Fruit fly (Drosophila melanogaster) whole organism, embryonic: ENCODE measurements around the gene Sap130.

ENCODE experiments used
- Blimp-1 ChIP-seq: fragments of 200-800 bp; sonication (Bioruptor generic); optimal IDR thresholded peaks from 3 replicates; lab custom pipeline; 2018; ENCODE audit warnings: missing biosample characterization, missing genetic modification characterization, mild to moderate bottlenecking, moderate library complexity, missing genetic modification reagents
- CG10209 ChIP-seq: fragments of 200-800 bp; sonication (Bioruptor generic); optimal IDR thresholded peaks from 3 replicates; lab custom pipeline; 2017; ENCODE audit warnings: missing biosample characterization, mild to moderate bottlenecking, missing genetic modification characterization, missing genetic modification reagents
- CG1233 ChIP-seq: fragments of 200-800 bp; sonication (Bioruptor generic); optimal IDR thresholded peaks from 4 replicates; lab custom pipeline; 2018; ENCODE audit warnings: missing biosample characterization, mild to moderate bottlenecking, missing genetic modification characterization
- CG12391 ChIP-seq: fragments of 200-800 bp; sonication (Bioruptor generic); optimal IDR thresholded peaks from 3 replicates; lab custom pipeline; 2018; ENCODE audit warnings: missing biosample characterization, mild to moderate bottlenecking, missing genetic modification characterization, moderate library complexity
- CG12769 ChIP-seq: fragments of 200-800 bp; sonication (Bioruptor generic); optimal IDR thresholded peaks from 2 replicates; lab custom pipeline; 2019; ENCODE audit warnings: missing biosample characterization, mild to moderate bottlenecking, missing genetic modification characterization, moderate library complexity
- CG14667 ChIP-seq: fragments of 200-800 bp; sonication (Bioruptor generic); IDR thresholded peaks from 2 replicates; pipeline ENCODE4 v1.3.6; 2022; ENCODE audit warnings: missing biosample characterization, missing genetic modification characterization
- CG15269 ChIP-seq: fragments of 200-800 bp; sonication (Bioruptor generic); optimal IDR thresholded peaks from 2 replicates; lab custom pipeline; 2018; ENCODE audit warnings: missing biosample characterization, mild to moderate bottlenecking, missing genetic modification characterization, moderate library complexity
- CG1529 ChIP-seq: fragments of 200-800 bp; sonication (Bioruptor generic); optimal IDR thresholded peaks from 3 replicates; lab custom pipeline; 2018; ENCODE audit warnings: missing biosample characterization, missing genetic modification characterization
- CG15601 ChIP-seq: fragments of 200-800 bp; sonication (Bioruptor generic); optimal IDR thresholded peaks from 3 replicates; lab custom pipeline; 2019; ENCODE audit warnings: missing biosample characterization, mild to moderate bottlenecking, missing genetic modification characterization, moderate library complexity
- CG17328 ChIP-seq: fragments of 200-800 bp; sonication (Bioruptor generic); IDR thresholded peaks from 2 replicates; pipeline ENCODE4 v1.3.6; 2022; ENCODE audit warnings: missing biosample characterization, missing genetic modification characterization
- CG17568 ChIP-seq: fragments of 200-800 bp; sonication (Bioruptor generic); optimal IDR thresholded peaks from 2 replicates; lab custom pipeline; 2018; ENCODE audit warnings: missing biosample characterization, mild to moderate bottlenecking, missing genetic modification characterization, moderate library complexity
- CG2202 ChIP-seq: fragments of 200-800 bp; sonication (Bioruptor generic); optimal IDR thresholded peaks from 2 replicates; lab custom pipeline; 2018; ENCODE audit warnings: missing biosample characterization, mild to moderate bottlenecking, missing genetic modification characterization
- CG2875 ChIP-seq: fragments of 200-800 bp; sonication (Bioruptor generic); optimal IDR thresholded peaks from 2 replicates; lab custom pipeline; 2017; ENCODE audit warnings: missing biosample characterization, mild to moderate bottlenecking, missing genetic modification characterization, missing genetic modification reagents
- CG32767 ChIP-seq: fragments of 200-800 bp; sonication (Bioruptor generic); IDR thresholded peaks from 2 replicates; pipeline ENCODE4 v1.3.6; 2022; ENCODE audit warnings: missing biosample characterization, missing genetic modification characterization
- CG43689 ChIP-seq: fragments of 200-800 bp; sonication (Bioruptor generic); IDR thresholded peaks from 2 replicates; pipeline ENCODE4 v1.3.6; 2022; ENCODE audit warnings: missing biosample characterization, missing genetic modification characterization
- CG6689 ChIP-seq: fragments of 200-800 bp; sonication (Bioruptor generic); IDR thresholded peaks from 2 replicates; pipeline ENCODE4 v1.3.6; 2022; ENCODE audit warnings: missing biosample characterization, missing genetic modification characterization
- CG8290 ChIP-seq, 3 experiments: fragments of 200-800 bp; sonication (Bioruptor generic); optimal IDR thresholded peaks; 2 replicates each; lab custom pipeline; 2016 to 2019; ENCODE audit warnings: missing biosample characterization in 3 of 3, missing genetic modification characterization in 3 of 3, mild to moderate bottlenecking in 2 of 3, moderate library complexity in 1 of 3
- Gsc ChIP-seq: fragments of 200-800 bp; sonication (Bioruptor generic); IDR thresholded peaks from 2 replicates; pipeline ENCODE4 v1.3.6; 2022; ENCODE audit warnings: missing biosample characterization, missing genetic modification characterization
- Hr51 ChIP-seq, 2 experiments: fragments of 200-800 bp; sonication (Bioruptor generic); optimal IDR thresholded peaks; 2 replicates in 1 of 2; 3 replicates in 1 of 2; lab custom pipeline; 2016 to 2018; ENCODE audit warnings: missing biosample characterization in 2 of 2, missing genetic modification characterization in 2 of 2, mild to moderate bottlenecking in 1 of 2, moderate library complexity in 1 of 2
- Hr78 ChIP-seq, 2 experiments: fragments of 200-800 bp in 1 of 2; fragments of >200 bp in 1 of 2; sonication (Bioruptor generic) in 1 of 2; optimal IDR thresholded peaks; 2 replicates each; lab custom pipeline; 2017 to 2019; ENCODE audit warnings: missing biosample characterization in 2 of 2, missing genetic modification characterization in 2 of 2, mild to moderate bottlenecking in 1 of 2, moderate library complexity in 1 of 2
- Med ChIP-seq: fragments of 200-800 bp; sonication (Bioruptor generic); peaks from one replicate; lab custom pipeline; 2016; ENCODE audit warnings: missing biosample characterization, missing genetic modification characterization, mild to moderate bottlenecking, inconsistent platforms, moderate library complexity
- Neu2 ChIP-seq: fragments of 200-800 bp; sonication (Bioruptor generic); optimal IDR thresholded peaks from 3 replicates; lab custom pipeline; 2016; ENCODE audit warnings: missing biosample characterization, missing genetic modification characterization, borderline replicate concordance
- Nf-YB ChIP-seq: fragments of 200-800 bp; sonication (Bioruptor generic); optimal IDR thresholded peaks from 3 replicates; lab custom pipeline; 2019; ENCODE audit warnings: missing biosample characterization, mild to moderate bottlenecking, missing genetic modification characterization, moderate library complexity
- Oli ChIP-seq: fragments of 200-800 bp; sonication (Bioruptor generic); optimal IDR thresholded peaks from 2 replicates; lab custom pipeline; 2018; ENCODE audit warnings: missing biosample characterization, mild to moderate bottlenecking, missing genetic modification characterization, moderate library complexity
- PHDP ChIP-seq: fragments of 200-800 bp; sonication (Bioruptor generic); optimal IDR thresholded peaks from 3 replicates; lab custom pipeline; 2018; ENCODE audit warnings: missing biosample characterization, mild to moderate bottlenecking, missing genetic modification characterization, moderate library complexity
- Stat92E ChIP-seq, 3 experiments: fragments of >200 bp in 2 of 3; fragments of 200-800 bp in 1 of 3; sonication (Bioruptor generic) in 1 of 3; optimal IDR thresholded peaks; 2 replicates each; lab custom pipeline; 2017 to 2019; ENCODE audit warnings: missing biosample characterization in 3 of 3, missing genetic modification characterization in 3 of 3, mild to moderate bottlenecking in 1 of 3, moderate library complexity in 1 of 3
- Xrp1 ChIP-seq: fragments of 200-800 bp; sonication (Bioruptor generic); IDR thresholded peaks from 2 replicates; pipeline ENCODE4 v1.3.6; 2022; ENCODE audit warnings: missing biosample characterization, missing genetic modification characterization
- amos ChIP-seq: fragments of 200-800 bp; sonication (Bioruptor generic); IDR thresholded peaks from 2 replicates; pipeline ENCODE4 v1.3.6; 2022; ENCODE audit warnings: missing biosample characterization, missing genetic modification characterization; ENCODE audit not compliant: partially characterized antibody
- bab2 ChIP-seq: fragments of 200-800 bp; sonication (Bioruptor generic); optimal IDR thresholded peaks from 2 replicates; lab custom pipeline; 2016; ENCODE audit warnings: missing biosample characterization, missing genetic modification characterization
- bsh ChIP-seq, 2 experiments: fragments of 200-800 bp; sonication (Bioruptor generic); optimal IDR thresholded peaks; 2 replicates each; lab custom pipeline; 2017 to 2018; ENCODE audit warnings: mild to moderate bottlenecking in 2 of 2, missing biosample characterization in 2 of 2, missing genetic modification characterization in 2 of 2, moderate library complexity in 1 of 2
- fd3F ChIP-seq: fragments of 200-800 bp; sonication (Bioruptor generic); optimal IDR thresholded peaks from 2 replicates; lab custom pipeline; 2018; ENCODE audit warnings: missing biosample characterization, mild to moderate bottlenecking, missing genetic modification characterization, moderate library complexity
- fd96Cb ChIP-seq: fragments of 200-800 bp; sonication (Bioruptor generic); optimal IDR thresholded peaks from 2 replicates; lab custom pipeline; 2018; ENCODE audit warnings: missing biosample characterization, mild to moderate bottlenecking, missing genetic modification characterization, moderate library complexity
- grau ChIP-seq: fragments of 200-800 bp; optimal IDR thresholded peaks from 3 replicates; lab custom pipeline; 2019; ENCODE audit warnings: missing biosample characterization, mild to moderate bottlenecking, missing genetic modification characterization, moderate library complexity
- gsb-n ChIP-seq: fragments of 200-800 bp; sonication (Bioruptor generic); optimal IDR thresholded peaks from 3 replicates; lab custom pipeline; 2018; ENCODE audit warnings: missing biosample characterization, mild to moderate bottlenecking, missing genetic modification characterization
- jigr1 ChIP-seq: fragments of 200-800 bp; sonication (Bioruptor generic); IDR thresholded peaks from 3 replicates; pipeline ENCODE4 v1.3.6; 2022; ENCODE audit warnings: missing biosample characterization, missing genetic modification characterization
- jing ChIP-seq: fragments of 200-800 bp; sonication (Bioruptor generic); optimal IDR thresholded peaks from 2 replicates; lab custom pipeline; 2018; ENCODE audit warnings: missing biosample characterization, mild to moderate bottlenecking, missing genetic modification characterization
- mirr ChIP-seq: fragments of 200-800 bp; sonication (Bioruptor generic); optimal IDR thresholded peaks from 3 replicates; lab custom pipeline; 2018; ENCODE audit warnings: missing biosample characterization, mild to moderate bottlenecking, missing genetic modification characterization
- odd ChIP-seq: fragments of 200-800 bp; sonication (Bioruptor generic); optimal IDR thresholded peaks from 2 replicates; lab custom pipeline; 2017; ENCODE audit warnings: missing biosample characterization, mild to moderate bottlenecking, missing genetic modification characterization
- pho ChIP-seq: fragments of 200-800 bp; sonication (Bioruptor generic); optimal IDR thresholded peaks from 2 replicates; lab custom pipeline; 2016; ENCODE audit warnings: missing biosample characterization, missing genetic modification characterization
- sd ChIP-seq: fragments of 200-800 bp; sonication (Bioruptor generic); optimal IDR thresholded peaks from 3 replicates; lab custom pipeline; 2018; ENCODE audit warnings: missing biosample characterization, mild to moderate bottlenecking, missing genetic modification characterization, moderate library complexity
- vvl ChIP-seq: fragments of 200-800 bp; sonication (Bioruptor generic); IDR thresholded peaks from 2 replicates; pipeline ENCODE4 v1.3.6; 2022; ENCODE audit warnings: missing biosample characterization, missing genetic modification characterization

Sap130 gene

DNA sequence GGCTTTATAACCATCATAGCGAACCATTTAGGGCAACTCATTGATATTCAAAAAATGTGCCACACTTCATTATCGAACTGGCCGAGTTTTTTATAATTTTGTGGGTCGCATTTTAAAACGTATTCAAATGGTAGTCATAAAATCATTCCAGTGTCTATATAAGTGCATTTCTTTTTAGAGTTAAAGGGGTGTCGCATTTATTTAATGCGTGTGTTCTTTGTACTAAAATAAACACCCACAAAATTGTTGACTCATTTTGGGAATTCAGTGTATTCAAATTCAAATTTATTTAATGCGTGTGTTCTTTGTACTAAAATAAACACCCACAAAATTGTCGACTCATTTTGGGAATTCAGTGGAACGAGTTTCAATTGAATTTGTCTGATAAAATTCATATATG lies 24.7 kb downstream of the Sap130 start:
- TF ChIP-seq CG2202 (tag; lab: Kevin White, UChicago) (peak; percentile 4), sd (tag; lab: Kevin White, UChicago) (peak; percentile 72), CG15601 (peak; percentile 26), fd96Cb (tag; lab: Kevin White, UChicago) (no peak), Hr51 (GFP tag; optimal IDR thresholded peaks at IDR 0.05; lab: Kevin White, UChicago) (no peak), gsb-n (tag; lab: Kevin White, UChicago) (no peak), CG1233 (peak; percentile 17), CG12769 (tag; lab: Kevin White, UChicago) (peak; percentile 16), CG2875 (GFP tag; lab: Kevin White, UChicago) (peak; percentile 10), Blimp-1 (GFP tag; lab: Kevin White, UChicago) (no peak), PHDP (tag; lab: Kevin White, UChicago) (peak; percentile 48), CG14667 (GFP tag; lab: Robert Waterston, UW) (no peak), CG17328 (GFP tag; lab: Robert Waterston, UW) (0 out of 2 replicates have a peak, but pooled peaks have one; percentile 16), CG12391 (tag; lab: Kevin White, UChicago) (peak; percentile 4), Gsc (no peak), Hr78 (GFP tag; optimal IDR thresholded peaks at IDR 0.05; lab: Kevin White, UChicago) (no peak), bab2 (peak; percentile 28), CG43689 (no peak), Oli (tag; lab: Kevin White, UChicago) (peak; percentile 2), CG17568 (peak; percentile 54), pho (GFP tag; lab: Kevin White, UChicago) (no peak), CG6689 (GFP tag; lab: Robert Waterston, UW) (no peak), CG15269 (tag; lab: Kevin White, UChicago) (peak; percentile 21), Neu2 (GFP tag; lab: Kevin White, UChicago) (no peak), Stat92E (GFP tag; optimal IDR thresholded peaks at IDR 0.05; lab: Kevin White, UChicago) (no peak), CG32767 (no peak; the same call in 1 of the 2 replicates), jing (GFP tag; lab: Kevin White, UChicago) (no peak), fd3F (GFP tag; lab: Kevin White, UChicago) (peak; percentile 4), CG10209 (peak; percentile 17), grau (tag; lab: Kevin White, UChicago) (no peak), CG8290 (GFP tag; optimal IDR thresholded peaks at IDR 0.05; lab: Kevin White, UChicago) (no peak), CG8290 (tag; optimal IDR thresholded peaks at IDR 0.05; lab: Kevin White, UChicago) (peak in 1 of 2 experiments; percentile 45), Med (peak; percentile 68), jigr1 (GFP tag; lab: Robert Waterston, UW) (no peak), amos (GFP tag; lab: Robert Waterston, UW) (no peak), bsh (GFP tag; optimal IDR thresholded peaks at IDR 0.05; lab: Kevin White, UChicago) (no peak), vvl (GFP tag; lab: Robert Waterston, UW) (peak; percentile 52; the same call in 1 of the 2 replicates), odd (GFP tag; lab: Kevin White, UChicago) (peak; percentile 18), mirr (no peak), Nf-YB (GFP tag; lab: Kevin White, UChicago) (peak; percentile 1), CG1529 (peak; percentile 9), Xrp1 (GFP tag; lab: Robert Waterston, UW) (peak; percentile 51; the same call in 1 of the 2 replicates)
- TF ChIP-seq, all 482 proteins: peak for 22
